Fruit fly (Drosophila melanogaster) Kc167 (cell line): ENCODE data around the gene CG18249.

Experiments
- Myc ChIP-seq: fragments of >200 bp; optimal IDR thresholded peaks from 2 replicates; lab custom pipeline; 2017; ENCODE audit warnings: missing external identifiers
- Sin3A ChIP-seq: fragments of >200 bp; optimal IDR thresholded peaks from 2 replicates; lab custom pipeline; 2018; ENCODE audit warnings: missing external identifiers
- h ChIP-seq: fragments of >200 bp; optimal IDR thresholded peaks from 3 replicates; lab custom pipeline; 2018; ENCODE audit warnings: missing external identifiers
- insv ChIP-seq: fragments of >200 bp; optimal IDR thresholded peaks from 3 replicates; lab custom pipeline; 2018; ENCODE audit warnings: missing external identifiers
- psq ChIP-seq: fragments of >200 bp; optimal IDR thresholded peaks from 2 replicates; lab custom pipeline; 2017; ENCODE audit warnings: missing external identifiers
- ttk ChIP-seq: sonication (Bioruptor generic); optimal IDR thresholded peaks from 2 replicates; lab custom pipeline; 2017; ENCODE audit warnings: missing external identifiers

DNA sequence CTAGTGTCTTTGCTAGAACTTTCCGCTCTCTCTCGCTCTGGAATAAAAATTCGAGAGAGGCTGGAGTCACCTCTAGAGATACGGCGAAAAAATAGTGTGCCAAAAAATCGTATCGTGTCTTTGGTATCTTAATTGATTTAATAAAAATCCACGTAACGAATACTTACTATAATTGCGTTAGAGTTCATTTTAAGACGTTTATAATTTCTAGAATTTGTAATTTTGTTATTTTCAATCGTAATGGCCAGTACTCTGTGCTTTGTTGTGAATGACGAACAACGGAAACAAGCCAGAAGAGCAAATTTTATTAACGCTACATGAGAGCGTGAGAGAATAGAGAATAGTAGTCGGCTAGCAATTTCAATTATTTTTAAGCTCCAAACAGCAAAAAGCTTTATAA is 41.7 kb downstream of the CG18249 start:
- TF ChIP-seq Myc (no peak), h (lab: Kevin White, UChicago) (no peak), ttk (lab: Kevin White, UChicago) (no peak), Sin3A (lab: Kevin White, UChicago) (no peak), psq (lab: Kevin White, UChicago) (no peak), insv (lab: Kevin White, UChicago) (no peak)
